Fruit fly (Drosophila melanogaster): ENCODE results near the gene Mgstl.

The Mgstl gene

DNA sequence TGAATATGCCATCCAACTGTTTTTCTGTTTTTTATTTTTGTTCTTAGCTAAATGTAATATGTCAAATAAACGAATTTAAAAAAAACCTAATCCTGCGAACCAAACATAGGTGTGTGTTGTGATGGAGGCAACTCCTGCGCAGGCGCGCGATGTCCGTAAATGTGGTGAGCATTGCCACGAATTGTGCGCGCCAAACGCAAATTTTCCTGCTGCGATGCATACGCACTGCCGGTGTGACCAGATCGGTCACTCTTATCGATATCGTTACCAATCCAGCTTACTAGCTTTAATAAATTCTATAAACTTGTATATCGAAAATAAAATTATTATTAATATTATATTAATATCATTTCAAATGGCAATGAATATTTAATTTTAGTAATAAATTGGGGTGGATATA lies 7.3 kb upstream of the Mgstl start:
- TF ChIP-seq bab1 (GFP tag; optimal IDR thresholded peaks at IDR 0.05): no peak
- no peak for TF ChIP-seq CG33017 (tag; optimal IDR thresholded peaks at IDR 0.05)
- TF ChIP-seq cnc (optimal IDR thresholded peaks at IDR 0.05): no peak
- no peak for TF ChIP-seq CG14711 (tag; optimal IDR thresholded peaks at IDR 0.05)
- TF ChIP-seq tj (GFP tag; optimal IDR thresholded peaks at IDR 0.05): no peak
- no peak for TF ChIP-seq CG5204 (GFP tag; optimal IDR thresholded peaks at IDR 0.05)
- no peak for TF ChIP-seq Hr96 (GFP tag; optimal IDR thresholded peaks at IDR 0.05)

DNA sequence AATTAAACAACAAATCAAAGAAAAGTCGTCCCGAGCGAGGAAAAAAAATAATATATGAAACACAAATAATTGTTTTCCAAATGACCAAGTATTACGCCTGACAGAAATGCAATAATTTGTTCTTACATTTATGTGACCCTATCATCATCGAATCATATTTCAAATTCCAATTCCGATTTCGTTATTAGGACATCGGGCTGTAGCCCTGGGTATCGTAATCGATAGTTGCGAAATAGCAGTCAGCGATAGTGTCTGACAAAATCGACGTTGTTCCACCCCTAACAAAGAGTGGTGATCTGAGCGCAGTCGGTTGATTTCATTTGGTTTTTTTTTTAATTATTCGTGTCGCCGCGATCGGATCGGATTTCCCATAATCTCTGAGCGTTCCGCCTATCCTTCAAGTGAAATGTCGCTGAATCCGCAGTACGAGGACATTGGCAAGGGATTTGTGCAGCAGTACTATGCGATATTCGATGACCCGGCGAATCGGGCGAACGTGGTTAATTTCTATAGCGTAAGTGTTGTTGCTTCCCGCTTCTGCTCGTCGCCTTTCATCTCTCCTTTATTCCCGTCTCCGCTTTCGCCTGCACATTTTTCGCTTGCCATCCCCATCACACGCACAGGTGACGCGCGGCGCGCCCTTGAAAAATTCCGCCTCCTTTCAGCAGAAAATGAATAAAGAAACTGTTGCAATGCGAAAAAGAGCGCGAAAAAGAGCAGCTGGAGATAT lies 6.6 kb upstream of the Mgstl start, which contains the start of gene Ntf-2:
Ntf-2 (plus strand) TSS at position 262 of the 730 bp plus-strand sequence.
- TF ChIP-seq CG12768 (GFP tag; optimal IDR thresholded peaks at IDR 0.05) (no peak), CG7101 (tag; optimal IDR thresholded peaks at IDR 0.05) (peak; percentile 34), Mnt (GFP tag; optimal IDR thresholded peaks at IDR 0.05) (peak; percentile 43), toe (GFP tag; optimal IDR thresholded peaks at IDR 0.05) (peak; percentile 39), cic (GFP tag; optimal IDR thresholded peaks at IDR 0.05) (no peak), tj (GFP tag; optimal IDR thresholded peaks at IDR 0.05) (peak; percentile 71), Crg-1 (GFP tag; optimal IDR thresholded peaks at IDR 0.05) (no peak), CG7045 (GFP tag; optimal IDR thresholded peaks at IDR 0.05) (no peak), kay (GFP tag; ENCODE audit: borderline replicate concordance) (no peak), CG14711 (tag; optimal IDR thresholded peaks at IDR 0.05) (no peak), pad (GFP tag; optimal IDR thresholded peaks at IDR 0.05) (no peak), CG11617 (GFP tag; optimal IDR thresholded peaks at IDR 0.05) (no peak), bab1 (GFP tag; optimal IDR thresholded peaks at IDR 0.05) (no peak), CG33017 (tag; optimal IDR thresholded peaks at IDR 0.05) (no peak), ovo (GFP tag; optimal IDR thresholded peaks at IDR 0.05) (no peak), Clk (GFP tag; optimal IDR thresholded peaks at IDR 0.05) (no peak), Hr96 (GFP tag; optimal IDR thresholded peaks at IDR 0.05) (no peak), cnc (optimal IDR thresholded peaks at IDR 0.05) (no peak), CG1620 (GFP tag; optimal IDR thresholded peaks at IDR 0.05) (peak; percentile 65), CG5204 (GFP tag; optimal IDR thresholded peaks at IDR 0.05) (no peak)

DNA sequence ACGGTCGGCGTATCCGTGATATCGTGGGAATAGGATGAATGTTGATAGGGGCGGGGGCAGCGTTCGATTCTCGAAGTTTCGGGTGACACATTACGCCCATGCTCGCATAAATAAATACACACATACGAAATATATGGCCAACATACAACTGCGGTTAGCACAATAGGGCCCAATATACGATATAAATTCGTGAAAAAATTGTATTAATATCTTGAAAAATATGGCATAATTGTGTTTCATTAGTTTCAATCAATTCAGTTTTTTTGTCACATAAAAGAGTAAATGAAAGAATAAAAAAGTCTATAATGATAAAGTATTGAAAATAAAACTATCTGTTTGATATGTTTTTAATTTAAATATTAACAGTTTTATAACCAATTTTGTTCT lies 6.0 kb upstream of the Mgstl start:
- TF ChIP-seq tj (GFP tag; optimal IDR thresholded peaks at IDR 0.05) (peak; percentile 33), CG1620 (GFP tag; optimal IDR thresholded peaks at IDR 0.05) (no peak)

DNA sequence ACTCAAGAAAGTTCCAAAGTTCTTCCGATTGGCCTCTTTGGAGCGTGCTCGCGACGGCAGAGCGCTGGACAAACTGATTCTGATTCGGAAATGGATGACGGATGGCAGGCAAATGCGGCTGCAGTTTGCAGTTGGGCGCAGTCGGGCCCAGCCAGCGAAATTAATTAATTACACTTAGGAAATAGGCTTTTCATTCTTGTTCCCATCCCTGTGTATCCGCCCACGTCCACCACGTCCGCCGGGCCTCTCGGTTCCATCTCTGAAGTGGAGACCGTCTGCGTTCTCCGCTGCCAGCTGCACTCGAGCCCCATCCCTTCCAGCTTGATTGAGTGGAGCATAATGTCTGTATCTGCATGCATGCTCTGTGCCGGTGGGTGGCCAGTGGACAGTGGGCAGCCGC lies 1.4 kb upstream of the Mgstl start, which contains the start of gene CG15449:
CG15449 (minus strand) TSS at position 101 of the 400 bp plus-strand sequence.
- no peak for TF ChIP-seq tj (GFP tag; optimal IDR thresholded peaks at IDR 0.05)
- TF ChIP-seq Mnt (GFP tag; optimal IDR thresholded peaks at IDR 0.05): no peak

DNA sequence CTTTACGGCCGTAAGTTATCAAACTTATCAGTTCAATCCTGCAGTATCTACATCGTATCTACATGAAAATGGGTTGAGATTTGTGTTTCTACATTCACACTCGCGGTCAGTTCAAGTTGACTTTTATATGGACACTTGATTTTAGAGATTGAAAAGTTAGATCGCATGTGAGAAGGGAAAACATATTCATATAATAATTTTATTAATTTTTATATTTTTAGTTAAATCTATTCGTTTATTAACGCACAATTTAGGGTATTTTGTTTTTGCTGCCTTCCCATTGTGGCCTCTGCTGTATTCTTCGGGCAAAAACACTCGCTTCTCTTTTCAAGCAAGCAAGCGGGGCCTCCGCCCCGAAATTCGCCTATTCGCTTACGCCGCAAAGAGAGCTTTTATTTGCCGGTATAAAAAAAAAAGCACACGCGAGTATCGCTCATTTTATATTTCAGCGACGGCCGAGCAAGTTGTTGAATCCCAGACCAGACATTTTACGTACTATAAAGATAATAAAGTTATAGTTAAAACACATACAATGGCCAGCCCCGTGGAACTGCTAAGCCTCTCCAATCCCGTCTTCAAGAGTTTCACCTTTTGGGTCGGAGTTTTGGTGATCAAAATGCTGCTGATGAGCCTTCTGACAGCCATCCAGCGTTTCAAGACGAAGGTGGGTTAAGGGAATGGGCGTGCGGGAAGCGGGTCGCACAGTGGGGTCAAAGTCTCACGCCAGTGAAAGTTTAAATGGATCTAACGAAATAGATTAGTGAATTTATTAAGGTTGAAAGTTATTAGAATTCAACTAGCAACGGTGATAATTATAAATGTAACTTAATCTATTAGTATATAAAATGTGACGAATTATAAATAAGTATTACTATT lies 951 bp downstream of the Mgstl start:
- TF ChIP-seq bab1 (GFP tag; optimal IDR thresholded peaks at IDR 0.05): peak; percentile 85
- peak; percentile 84 for TF ChIP-seq tj (GFP tag; optimal IDR thresholded peaks at IDR 0.05)
- TF ChIP-seq CG7101 (tag; optimal IDR thresholded peaks at IDR 0.05): peak; percentile 92
- peak; percentile 35 for TF ChIP-seq toe (GFP tag; optimal IDR thresholded peaks at IDR 0.05)
- peak; percentile 66 for TF ChIP-seq CG12768 (GFP tag; optimal IDR thresholded peaks at IDR 0.05)
- TF ChIP-seq pad (GFP tag; optimal IDR thresholded peaks at IDR 0.05): peak; percentile 70
- peak; percentile 71 for TF ChIP-seq Mnt (GFP tag; optimal IDR thresholded peaks at IDR 0.05)
- TF ChIP-seq CG14711 (tag; optimal IDR thresholded peaks at IDR 0.05): peak; percentile 85
- peak; percentile 53 for TF ChIP-seq Hr96 (GFP tag; optimal IDR thresholded peaks at IDR 0.05)
- peak; percentile 46 for TF ChIP-seq CG1620 (GFP tag; optimal IDR thresholded peaks at IDR 0.05)
- TF ChIP-seq ovo (GFP tag; optimal IDR thresholded peaks at IDR 0.05): peak; percentile 59
- peak; percentile 82 for TF ChIP-seq CG33017 (tag; optimal IDR thresholded peaks at IDR 0.05)
- peak; percentile 78 for TF ChIP-seq kay (GFP tag; ENCODE audit: borderline replicate concordance)
- TF ChIP-seq CG11617 (GFP tag; optimal IDR thresholded peaks at IDR 0.05): peak; percentile 83
- peak; percentile 26 for TF ChIP-seq CG5204 (GFP tag; optimal IDR thresholded peaks at IDR 0.05)
- TF ChIP-seq Clk (GFP tag; optimal IDR thresholded peaks at IDR 0.05): peak; percentile 39
- TF ChIP-seq Crg-1 (GFP tag; optimal IDR thresholded peaks at IDR 0.05): no peak
- TF ChIP-seq cnc (optimal IDR thresholded peaks at IDR 0.05): no peak
- peak; percentile 79 for TF ChIP-seq CG7045 (GFP tag; optimal IDR thresholded peaks at IDR 0.05)
- TF ChIP-seq cic (GFP tag; optimal IDR thresholded peaks at IDR 0.05): peak; percentile 49

DNA sequence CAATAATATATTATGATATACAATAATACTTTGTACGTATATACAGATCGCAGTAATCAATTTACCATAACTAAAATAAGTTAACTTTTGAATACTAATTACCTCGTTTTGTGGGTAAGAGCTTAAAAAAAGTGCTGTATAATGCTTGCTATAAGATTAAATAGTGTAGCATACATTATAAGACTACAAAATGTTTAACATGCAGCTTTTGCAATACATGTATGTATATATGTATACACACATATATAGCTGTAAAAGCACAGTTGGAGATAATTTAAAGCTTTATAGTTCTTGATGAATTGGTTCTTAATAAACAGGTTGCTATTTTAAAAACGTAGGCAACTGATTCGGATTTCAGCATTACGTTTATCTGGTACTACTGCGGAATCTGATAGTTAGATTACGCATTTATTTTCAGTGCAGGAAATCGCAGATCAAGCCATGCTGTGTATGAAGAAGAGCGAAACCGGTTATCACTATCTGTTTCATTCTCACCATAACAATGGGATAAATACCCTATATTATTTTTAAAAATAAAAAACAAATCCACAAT lies 2.4 kb downstream of the Mgstl start:
- no peak for TF ChIP-seq bab1 (GFP tag; optimal IDR thresholded peaks at IDR 0.05)
- peak in 1 of 2 experiments; percentile 76 for TF ChIP-seq cnc (optimal IDR thresholded peaks at IDR 0.05)
- no peak for TF ChIP-seq cic (GFP tag; optimal IDR thresholded peaks at IDR 0.05)
- no peak for TF ChIP-seq CG7101 (tag; optimal IDR thresholded peaks at IDR 0.05)
